Worm (Caenorhabditis elegans) whole organism, L2 larva: ENCODE results near the gene ZK262.20.
"Not testable (repeated sequence)": the region's sequence is repeated elsewhere in the genome, so short reads cannot be mapped to it uniquely, and the experiment has no call there.

Experiments
- C34F6.9 ChIP-seq: fragments of 150-350 bp; optimal IDR thresholded peaks from 2 replicates; lab custom pipeline; 2014; ENCODE audit warnings: missing biosample characterization, missing genetic modification characterization
- F13H6.1 ChIP-seq: sonication (generic microtip); optimal IDR thresholded peaks from 2 replicates; lab custom pipeline; 2016; ENCODE audit warnings: missing genetic modification characterization, missing compliant biosample characterization
- R02D3.7 ChIP-seq: fragments of 150-350 bp; optimal IDR thresholded peaks from 2 replicates; lab custom pipeline; 2014; ENCODE audit warnings: missing biosample characterization, missing genetic modification characterization
- Y55F3AM.14 ChIP-seq: fragments of 200-800 bp; sonication (Bioruptor generic); optimal IDR thresholded peaks from 2 replicates; lab custom pipeline; 2018; ENCODE audit warnings: mild to moderate bottlenecking, missing genetic modification characterization, missing compliant biosample characterization
- ZK546.5 ChIP-seq: sonication (generic microtip); optimal IDR thresholded peaks from 2 replicates; lab custom pipeline; 2017; ENCODE audit warnings: missing biosample characterization, missing genetic modification characterization
- aly-2 ChIP-seq: fragments of 150-350 bp; optimal IDR thresholded peaks from 2 replicates; lab custom pipeline; 2014; ENCODE audit warnings: missing biosample characterization, missing genetic modification characterization
- ama-1 ChIP-seq: fragments of 150-350 bp; optimal IDR thresholded peaks from 2 replicates; lab custom pipeline; 2018; ENCODE audit warnings: inconsistent platforms
- blmp-1 ChIP-seq: sonication (generic microtip); optimal IDR thresholded peaks from 2 replicates; lab custom pipeline; 2017; ENCODE audit warnings: missing genetic modification characterization, mild to moderate bottlenecking, missing compliant biosample characterization, antibody characterized with exemption, moderate library complexity; ENCODE audit not compliant: insufficient read depth
- ceh-82 ChIP-seq: fragments of 150-350 bp; optimal IDR thresholded peaks from 2 replicates; lab custom pipeline; 2014; ENCODE audit warnings: missing biosample characterization, missing genetic modification characterization
- crh-2 ChIP-seq: sonication (generic microtip); optimal IDR thresholded peaks from 2 replicates; lab custom pipeline; 2017; ENCODE audit warnings: missing biosample characterization, missing genetic modification characterization
- dmd-4 ChIP-seq: sonication (generic microtip); optimal IDR thresholded peaks from 2 replicates; lab custom pipeline; 2017; ENCODE audit warnings: missing biosample characterization, missing genetic modification characterization
- egl-27 ChIP-seq: sonication (generic microtip); optimal IDR thresholded peaks from 3 replicates; lab custom pipeline; 2017; ENCODE audit warnings: missing biosample characterization, missing genetic modification reagents, missing genetic modification characterization
- elt-1 ChIP-seq: fragments of 150-350 bp; optimal IDR thresholded peaks from 2 replicates; lab custom pipeline; 2014; ENCODE audit warnings: missing biosample characterization, missing genetic modification characterization
- elt-3 ChIP-seq: sonication (generic microtip); optimal IDR thresholded peaks from 2 replicates; lab custom pipeline; 2017; ENCODE audit warnings: missing biosample characterization, missing genetic modification characterization
- fos-1 ChIP-seq: fragments of 150-350 bp; optimal IDR thresholded peaks from 2 replicates; lab custom pipeline; 2014; ENCODE audit warnings: missing biosample characterization, missing genetic modification characterization
- gmeb-1 ChIP-seq: fragments of 150-350 bp; optimal IDR thresholded peaks from 2 replicates; lab custom pipeline; 2014; ENCODE audit warnings: missing biosample characterization, missing genetic modification characterization
- lin-11 ChIP-seq: fragments of 150-350 bp; sonication (generic microtip); optimal IDR thresholded peaks from 2 replicates; lab custom pipeline; 2014; ENCODE audit warnings: missing biosample characterization, missing genetic modification characterization, inconsistent platforms, mixed read lengths
- lin-13 ChIP-seq: fragments of 150-350 bp; optimal IDR thresholded peaks from 2 replicates; lab custom pipeline; 2014; ENCODE audit warnings: missing biosample characterization, missing genetic modification reagents, missing genetic modification characterization
- lin-39 ChIP-seq: fragments of 150-350 bp; optimal IDR thresholded peaks from 2 replicates; lab custom pipeline; 2014; ENCODE audit warnings: missing biosample characterization, missing genetic modification reagents, missing genetic modification characterization
- lsy-2 ChIP-seq, 2 experiments: fragments of 150-350 bp in 1 of 2; sonication (generic microtip) in 1 of 2; optimal IDR thresholded peaks; 2 replicates each; lab custom pipeline; 2014 to 2017; ENCODE audit warnings: missing biosample characterization in 2 of 2, missing genetic modification characterization in 2 of 2
- mab-5 ChIP-seq: fragments of 150-350 bp; optimal IDR thresholded peaks from 2 replicates; lab custom pipeline; 2014; ENCODE audit warnings: missing biosample characterization, missing genetic modification characterization
- mbf-1 ChIP-seq: sonication (generic microtip); optimal IDR thresholded peaks from 2 replicates; lab custom pipeline; 2017; ENCODE audit warnings: missing biosample characterization, missing genetic modification characterization
- nhr-10 ChIP-seq: sonication (generic microtip); optimal IDR thresholded peaks from 2 replicates; lab custom pipeline; 2017; ENCODE audit warnings: missing biosample characterization, missing genetic modification characterization
- nhr-11 ChIP-seq: fragments of 150-350 bp; optimal IDR thresholded peaks from 2 replicates; lab custom pipeline; 2014; ENCODE audit warnings: missing biosample characterization, missing genetic modification characterization
- nhr-12 ChIP-seq: fragments of 150-350 bp; optimal IDR thresholded peaks from 2 replicates; lab custom pipeline; 2014; ENCODE audit warnings: missing biosample characterization, missing genetic modification characterization
- nhr-129 ChIP-seq: fragments of 150-350 bp; optimal IDR thresholded peaks from 2 replicates; lab custom pipeline; 2014; ENCODE audit warnings: missing biosample characterization, missing genetic modification characterization
- nhr-237 ChIP-seq: fragments of 150-350 bp; optimal IDR thresholded peaks from 2 replicates; lab custom pipeline; 2014; ENCODE audit warnings: missing biosample characterization, missing genetic modification characterization
- nhr-25 ChIP-seq: fragments of 150-350 bp; sonication (generic microtip); optimal IDR thresholded peaks from 3 replicates; lab custom pipeline; 2014; ENCODE audit warnings: missing biosample characterization, missing genetic modification characterization
- nhr-77 ChIP-seq: fragments of 150-350 bp; optimal IDR thresholded peaks from 2 replicates; lab custom pipeline; 2014; ENCODE audit warnings: missing biosample characterization, missing genetic modification characterization
- peb-1 ChIP-seq: fragments of 150-350 bp; optimal IDR thresholded peaks from 2 replicates; lab custom pipeline; 2014; ENCODE audit warnings: missing biosample characterization, missing genetic modification characterization
- sem-4 ChIP-seq: fragments of 150-350 bp; optimal IDR thresholded peaks from 2 replicates; lab custom pipeline; 2014; ENCODE audit warnings: missing biosample characterization, missing genetic modification reagents, missing genetic modification characterization
- skn-1 ChIP-seq: sonication (generic microtip); optimal IDR thresholded peaks from 2 replicates; lab custom pipeline; 2017; ENCODE audit warnings: missing biosample characterization, missing genetic modification characterization
- snpc-4 ChIP-seq: fragments of 150-350 bp; optimal IDR thresholded peaks from 2 replicates; lab custom pipeline; 2014; ENCODE audit warnings: missing biosample characterization, missing genetic modification characterization
- unc-39 ChIP-seq: fragments of 150-350 bp; optimal IDR thresholded peaks from 2 replicates; lab custom pipeline; 2014; ENCODE audit warnings: missing biosample characterization, missing genetic modification characterization
- unc-62 ChIP-seq: fragments of 150-350 bp; optimal IDR thresholded peaks from 2 replicates; lab custom pipeline; 2014; ENCODE audit warnings: missing biosample characterization, missing genetic modification reagents, missing genetic modification characterization
- zag-1 ChIP-seq: fragments of 150-350 bp; optimal IDR thresholded peaks from 2 replicates; lab custom pipeline; 2014; ENCODE audit warnings: missing biosample characterization, missing genetic modification characterization
- ztf-1 ChIP-seq: fragments of 200-800 bp; sonication (Bioruptor generic); conservative IDR thresholded peaks from 2 replicates; pipeline ENCODE4 v1.3.6; 2022; ENCODE audit warnings: missing genetic modification characterization, missing compliant biosample characterization
- ztf-11 ChIP-seq: sonication (generic microtip); optimal IDR thresholded peaks from 2 replicates; lab custom pipeline; 2017; ENCODE audit warnings: missing biosample characterization, missing genetic modification characterization
- ztf-4 ChIP-seq: fragments of 150-350 bp; optimal IDR thresholded peaks from 2 replicates; lab custom pipeline; 2014; ENCODE audit warnings: missing biosample characterization, missing genetic modification characterization

ZK262.20 gene

ce11 chrV:18404767-18405166 is 30.1 kb downstream of the ZK262.20 start, which contains the start of gene srh-209:
Gene srh-209 (minus strand): TSS chrV:18404867.
- not testable (repeated sequence) for TF ChIP-seq nhr-12 (tag; lab: Kevin White, UChicago); unc-62 (GFP tag; lab: Kevin White, UChicago); mbf-1 (tag; lab: Kevin White, UChicago)

- TF ChIP-seq aly-2 (tag; lab: Kevin White, UChicago) = no peak
- no peak for TF ChIP-seq mbf-1 (tag; lab: Kevin White, UChicago)
- TF ChIP-seq unc-39 (tag; lab: Kevin White, UChicago) = no peak
- TF ChIP-seq mab-5 (tag; lab: Kevin White, UChicago) = no peak
- no peak for TF ChIP-seq lin-39 (tag; lab: Kevin White, UChicago)
- no peak for TF ChIP-seq Y55F3AM.14
- no peak for TF ChIP-seq ztf-4 (tag; lab: Kevin White, UChicago)
- TF ChIP-seq, all 48 proteins: peak for 0
Measured at ce11 chrV:18402743-18403142, 32.1 kb downstream of the ZK262.20 start.

- no peak for TF ChIP-seq nhr-25 (tag; lab: Kevin White, UChicago)
- no peak for TF ChIP-seq lin-11 (tag; lab: Kevin White, UChicago)
- no peak for TF ChIP-seq F13H6.1 (tag; lab: Kevin White, UChicago)
- TF ChIP-seq blmp-1 = no peak
- TF ChIP-seq crh-2 (tag; lab: Kevin White, UChicago) = no peak
- TF ChIP-seq C34F6.9 (tag; lab: Kevin White, UChicago) = no peak
- no peak for TF ChIP-seq ZK546.5 (tag; lab: Kevin White, UChicago)
- TF ChIP-seq zag-1 (tag; lab: Kevin White, UChicago) = no peak
- no peak for TF ChIP-seq ama-1 (lab: Kevin White, UChicago)
- no peak for TF ChIP-seq unc-39 (tag; lab: Kevin White, UChicago)
- TF ChIP-seq lsy-2 (tag; optimal IDR thresholded peaks at IDR 0.05; lab: Kevin White, UChicago) = no peak
- no peak for TF ChIP-seq ztf-1
- TF ChIP-seq elt-1 = no peak
- TF ChIP-seq dmd-4 (tag; lab: Kevin White, UChicago) = no peak
- TF ChIP-seq skn-1 (tag; lab: Kevin White, UChicago) = no peak
- TF ChIP-seq fos-1 (tag; lab: Kevin White, UChicago) = no peak
- no peak for TF ChIP-seq nhr-12 (tag; lab: Kevin White, UChicago)
- TF ChIP-seq snpc-4 = no peak
- no peak for TF ChIP-seq R02D3.7 (tag; lab: Kevin White, UChicago)
Measured at ce11 chrV:18397814-18398213, 37.0 kb downstream of the ZK262.20 start, which contains the start of gene Y51A2B.16. Gene Y51A2B.16 (minus strand): TSS chrV:18397914.

ce11 chrV:18395649-18396048 is 39.2 kb downstream of the ZK262.20 start, which contains the start of gene Y51A2B.9:
Gene Y51A2B.9 (minus strand): TSS chrV:18395749.
- no peak for TF ChIP-seq sem-4 (tag; lab: Kevin White, UChicago)
- TF ChIP-seq peb-1 (tag; lab: Kevin White, UChicago) = no peak
- no peak for TF ChIP-seq nhr-129 (tag; lab: Kevin White, UChicago)
- TF ChIP-seq egl-27 (tag; lab: Kevin White, UChicago) = no peak
- TF ChIP-seq nhr-11 = no peak
- TF ChIP-seq unc-62 (GFP tag; lab: Kevin White, UChicago) = no peak
- no peak for TF ChIP-seq ztf-11
- no peak for TF ChIP-seq nhr-77 (tag; lab: Kevin White, UChicago)
- no peak for TF ChIP-seq Y55F3AM.14
- no peak for TF ChIP-seq F13H6.1 (tag; lab: Kevin White, UChicago)
- TF ChIP-seq ztf-4 (tag; lab: Kevin White, UChicago) = no peak
- TF ChIP-seq blmp-1 = no peak
- no peak for TF ChIP-seq ceh-82 (tag; lab: Kevin White, UChicago)
- no peak for TF ChIP-seq snpc-4
- TF ChIP-seq lin-13 (GFP tag; lab: Kevin White, UChicago) = no peak

ce11 chrV:18394203-18394602 is 40.7 kb downstream of the ZK262.20 start, which contains the start of gene Y51A2B.6:
Gene Y51A2B.6 (minus strand): TSS chrV:18394303.
- TF ChIP-seq nhr-12 (tag; lab: Kevin White, UChicago) (no peak), Y55F3AM.14 (no peak), egl-27 (tag; lab: Kevin White, UChicago) (no peak), zag-1 (tag; lab: Kevin White, UChicago) (no peak), nhr-10 (tag; lab: Kevin White, UChicago) (no peak), aly-2 (tag; lab: Kevin White, UChicago) (no peak), gmeb-1 (no peak), blmp-1 (no peak), nhr-77 (tag; lab: Kevin White, UChicago) (no peak), nhr-237 (tag; lab: Kevin White, UChicago) (no peak), peb-1 (tag; lab: Kevin White, UChicago) (no peak), elt-3 (no peak), ztf-1 (no peak)
